Worm (Caenorhabditis elegans) whole organism, L2 larva: ENCODE data around the gene cyp-14A5.
"Not testable (repeated sequence)": the region's sequence is repeated elsewhere in the genome, so short reads cannot be mapped to it uniquely, and the experiment has no call there.

Experiments used
- C34F6.9 ChIP-seq: fragments of 150-350 bp; optimal IDR thresholded peaks from 2 replicates; lab custom pipeline; 2014; ENCODE audit warnings: missing biosample characterization, missing genetic modification characterization
- F13H6.1 ChIP-seq: sonication (generic microtip); optimal IDR thresholded peaks from 2 replicates; lab custom pipeline; 2016; ENCODE audit warnings: missing genetic modification characterization, missing compliant biosample characterization
- R02D3.7 ChIP-seq: fragments of 150-350 bp; optimal IDR thresholded peaks from 2 replicates; lab custom pipeline; 2014; ENCODE audit warnings: missing biosample characterization, missing genetic modification characterization
- Y55F3AM.14 ChIP-seq: fragments of 200-800 bp; sonication (Bioruptor generic); optimal IDR thresholded peaks from 2 replicates; lab custom pipeline; 2018; ENCODE audit warnings: mild to moderate bottlenecking, missing genetic modification characterization, missing compliant biosample characterization
- ZK546.5 ChIP-seq: sonication (generic microtip); optimal IDR thresholded peaks from 2 replicates; lab custom pipeline; 2017; ENCODE audit warnings: missing biosample characterization, missing genetic modification characterization
- alr-1 ChIP-seq: fragments of 150-350 bp; optimal IDR thresholded peaks from 2 replicates; lab custom pipeline; 2014; ENCODE audit warnings: missing biosample characterization, missing genetic modification characterization
- aly-2 ChIP-seq: fragments of 150-350 bp; optimal IDR thresholded peaks from 2 replicates; lab custom pipeline; 2014; ENCODE audit warnings: missing biosample characterization, missing genetic modification characterization
- blmp-1 ChIP-seq: sonication (generic microtip); optimal IDR thresholded peaks from 2 replicates; lab custom pipeline; 2017; ENCODE audit warnings: missing genetic modification characterization, mild to moderate bottlenecking, missing compliant biosample characterization, antibody characterized with exemption, moderate library complexity; ENCODE audit not compliant: insufficient read depth
- ceh-16 ChIP-seq: fragments of 150-350 bp; optimal IDR thresholded peaks from 2 replicates; lab custom pipeline; 2014; ENCODE audit warnings: missing biosample characterization, missing genetic modification characterization
- dmd-4 ChIP-seq: sonication (generic microtip); optimal IDR thresholded peaks from 2 replicates; lab custom pipeline; 2017; ENCODE audit warnings: missing biosample characterization, missing genetic modification characterization
- elt-1 ChIP-seq: fragments of 150-350 bp; optimal IDR thresholded peaks from 2 replicates; lab custom pipeline; 2014; ENCODE audit warnings: missing biosample characterization, missing genetic modification characterization
- elt-3 ChIP-seq: sonication (generic microtip); optimal IDR thresholded peaks from 2 replicates; lab custom pipeline; 2017; ENCODE audit warnings: missing biosample characterization, missing genetic modification characterization
- fos-1 ChIP-seq: fragments of 150-350 bp; optimal IDR thresholded peaks from 2 replicates; lab custom pipeline; 2014; ENCODE audit warnings: missing biosample characterization, missing genetic modification characterization
- lin-39 ChIP-seq: fragments of 150-350 bp; optimal IDR thresholded peaks from 2 replicates; lab custom pipeline; 2014; ENCODE audit warnings: missing biosample characterization, missing genetic modification reagents, missing genetic modification characterization
- lsy-2 ChIP-seq, 2 experiments: fragments of 150-350 bp in 1 of 2; sonication (generic microtip) in 1 of 2; optimal IDR thresholded peaks; 2 replicates each; lab custom pipeline; 2014 to 2017; ENCODE audit warnings: missing biosample characterization in 2 of 2, missing genetic modification characterization in 2 of 2
- mab-5 ChIP-seq: fragments of 150-350 bp; optimal IDR thresholded peaks from 2 replicates; lab custom pipeline; 2014; ENCODE audit warnings: missing biosample characterization, missing genetic modification characterization
- mbf-1 ChIP-seq: sonication (generic microtip); optimal IDR thresholded peaks from 2 replicates; lab custom pipeline; 2017; ENCODE audit warnings: missing biosample characterization, missing genetic modification characterization
- nhr-10 ChIP-seq: sonication (generic microtip); optimal IDR thresholded peaks from 2 replicates; lab custom pipeline; 2017; ENCODE audit warnings: missing biosample characterization, missing genetic modification characterization
- nhr-12 ChIP-seq: fragments of 150-350 bp; optimal IDR thresholded peaks from 2 replicates; lab custom pipeline; 2014; ENCODE audit warnings: missing biosample characterization, missing genetic modification characterization
- nhr-129 ChIP-seq: fragments of 150-350 bp; optimal IDR thresholded peaks from 2 replicates; lab custom pipeline; 2014; ENCODE audit warnings: missing biosample characterization, missing genetic modification characterization
- nhr-23 ChIP-seq: fragments of 150-350 bp; optimal IDR thresholded peaks from 2 replicates; lab custom pipeline; 2014; ENCODE audit warnings: missing biosample characterization, missing genetic modification reagents, missing genetic modification characterization
- nhr-237 ChIP-seq: fragments of 150-350 bp; optimal IDR thresholded peaks from 2 replicates; lab custom pipeline; 2014; ENCODE audit warnings: missing biosample characterization, missing genetic modification characterization
- nhr-25 ChIP-seq: fragments of 150-350 bp; sonication (generic microtip); optimal IDR thresholded peaks from 3 replicates; lab custom pipeline; 2014; ENCODE audit warnings: missing biosample characterization, missing genetic modification characterization
- nhr-6 ChIP-seq: fragments of 150-350 bp; optimal IDR thresholded peaks from 2 replicates; lab custom pipeline; 2014; ENCODE audit warnings: missing biosample characterization, missing genetic modification characterization
- nhr-77 ChIP-seq: fragments of 150-350 bp; optimal IDR thresholded peaks from 2 replicates; lab custom pipeline; 2014; ENCODE audit warnings: missing biosample characterization, missing genetic modification characterization
- peb-1 ChIP-seq: fragments of 150-350 bp; optimal IDR thresholded peaks from 2 replicates; lab custom pipeline; 2014; ENCODE audit warnings: missing biosample characterization, missing genetic modification characterization
- skn-1 ChIP-seq: sonication (generic microtip); optimal IDR thresholded peaks from 2 replicates; lab custom pipeline; 2017; ENCODE audit warnings: missing biosample characterization, missing genetic modification characterization
- unc-62 ChIP-seq: fragments of 150-350 bp; optimal IDR thresholded peaks from 2 replicates; lab custom pipeline; 2014; ENCODE audit warnings: missing biosample characterization, missing genetic modification reagents, missing genetic modification characterization
- ztf-11 ChIP-seq: sonication (generic microtip); optimal IDR thresholded peaks from 2 replicates; lab custom pipeline; 2017; ENCODE audit warnings: missing biosample characterization, missing genetic modification characterization
- ztf-4 ChIP-seq: fragments of 150-350 bp; optimal IDR thresholded peaks from 2 replicates; lab custom pipeline; 2014; ENCODE audit warnings: missing biosample characterization, missing genetic modification characterization

The cyp-14A5 gene

ce11 chrV:5423120-5423519 lies at the start of gene cyp-14A5:
TSS of gene cyp-14A5 (minus strand) at chrV:5423282.
- TF ChIP-seq nhr-129 (tag; lab: Kevin White, UChicago) = peak; percentile 26
- TF ChIP-seq lsy-2 (tag; optimal IDR thresholded peaks at IDR 0.05; lab: Kevin White, UChicago) = no peak

ce11 chrV:5470930-5471329 lies 47.8 kb upstream of the cyp-14A5 start, which contains the start of gene ZC317.7:
TSS of gene ZC317.7 (minus strand) at chrV:5471030.
- TF ChIP-seq aly-2 (tag; lab: Kevin White, UChicago); alr-1; ZK546.5 (tag; lab: Kevin White, UChicago): not testable (repeated sequence)

ce11 chrV:5468489-5468888 lies 45.4 kb upstream of the cyp-14A5 start, which contains the start of gene ZC317.6:
TSS of gene ZC317.6 (minus strand) at chrV:5468589.
- TF ChIP-seq ztf-11 (tag; lab: Kevin White, UChicago); unc-62 (GFP tag; lab: Kevin White, UChicago); elt-1: not testable (repeated sequence)

- TF ChIP-seq ceh-16 (tag; lab: Kevin White, UChicago) (no peak), nhr-23 (no peak), fos-1 (tag; lab: Kevin White, UChicago) (no peak), ztf-4 (tag; lab: Kevin White, UChicago) (no peak), F13H6.1 (no peak), Y55F3AM.14 (no peak)
Measured at ce11 chrV:5465335-5465734, 42.3 kb upstream of the cyp-14A5 start, which contains the start of gene srg-68. TSS of gene srg-68 (minus strand) at chrV:5465435.

ce11 chrV:5462894-5463293 lies 39.8 kb upstream of the cyp-14A5 start, which contains the start of gene srg-67:
TSS of gene srg-67 (minus strand) at chrV:5462994.
- TF ChIP-seq mbf-1 (tag; lab: Kevin White, UChicago) (no peak), dmd-4 (tag; lab: Kevin White, UChicago) (no peak), nhr-12 (tag; lab: Kevin White, UChicago) (no peak), R02D3.7 (no peak), lsy-2 (tag; optimal IDR thresholded peaks at IDR 0.05; lab: Kevin White, UChicago) (no peak), alr-1 (no peak), ZK546.5 (tag; lab: Kevin White, UChicago) (no peak), skn-1 (tag; lab: Kevin White, UChicago) (no peak), C34F6.9 (tag; lab: Kevin White, UChicago) (no peak), elt-3 (tag; lab: Kevin White, UChicago) (no peak), lin-39 (tag; lab: Kevin White, UChicago) (no peak), ztf-4 (tag; lab: Kevin White, UChicago) (no peak), Y55F3AM.14 (no peak), nhr-25 (tag; lab: Kevin White, UChicago) (no peak), nhr-10 (tag; lab: Kevin White, UChicago) (no peak), nhr-6 (tag; lab: Kevin White, UChicago) (no peak), unc-62 (GFP tag; lab: Kevin White, UChicago) (no peak), fos-1 (tag; lab: Kevin White, UChicago) (no peak), mab-5 (tag; lab: Kevin White, UChicago) (no peak), ztf-11 (tag; lab: Kevin White, UChicago) (no peak)

ce11 chrV:5459806-5460205 lies 36.7 kb upstream of the cyp-14A5 start, which contains the start of gene ZC317.2:
TSS of gene ZC317.2 (plus strand) at chrV:5460106.
- TF ChIP-seq C34F6.9 (tag; lab: Kevin White, UChicago) = no peak
- TF ChIP-seq, all 48 proteins: peak for 0

ce11 chrV:5454955-5455354 lies 31.9 kb upstream of the cyp-14A5 start:
- TF ChIP-seq nhr-237 (no peak), peb-1 (tag; lab: Kevin White, UChicago) (no peak), nhr-77 (tag; lab: Kevin White, UChicago) (no peak), ztf-4 (tag; lab: Kevin White, UChicago) (no peak), unc-62 (GFP tag; lab: Kevin White, UChicago) (no peak), blmp-1 (no peak)
